Fruit fly (Drosophila melanogaster) whole organism, embryonic: Measurements from ENCODE around the gene CG5506.

Source experiments
- CG13775 ChIP-seq: fragments of 200-800 bp; sonication (Bioruptor generic); optimal IDR thresholded peaks from 3 replicates; lab custom pipeline; 2017; ENCODE audit warnings: missing biosample characterization, mild to moderate bottlenecking, missing genetic modification characterization
- CG17385 ChIP-seq: fragments of 200-800 bp; sonication (Bioruptor generic); optimal IDR thresholded peaks from 3 replicates; lab custom pipeline; 2018; ENCODE audit warnings: missing biosample characterization, mild to moderate bottlenecking, missing genetic modification characterization
- CG1792 ChIP-seq: fragments of 200-800 bp; sonication (Bioruptor generic); optimal IDR thresholded peaks from 2 replicates; lab custom pipeline; 2016; ENCODE audit warnings: missing biosample characterization, missing genetic modification characterization
- CG4328 ChIP-seq: fragments of 200-800 bp; sonication (Bioruptor generic); optimal IDR thresholded peaks from 3 replicates; lab custom pipeline; 2017; ENCODE audit warnings: missing biosample characterization, missing genetic modification reagents, missing genetic modification characterization
- CG6689 ChIP-seq: fragments of 200-800 bp; sonication (Bioruptor generic); IDR thresholded peaks from 2 replicates; pipeline ENCODE4 v1.3.6; 2022; ENCODE audit warnings: missing biosample characterization, missing genetic modification characterization
- CG6813 ChIP-seq: fragments of 200-800 bp; sonication (Bioruptor generic); optimal IDR thresholded peaks from 2 replicates; lab custom pipeline; 2017; ENCODE audit warnings: missing biosample characterization, missing genetic modification characterization, mild to moderate bottlenecking, moderate library complexity, missing genetic modification reagents
- Hand ChIP-seq: fragments of 200-800 bp; sonication (Bioruptor generic); optimal IDR thresholded peaks from 2 replicates; lab custom pipeline; 2017; ENCODE audit warnings: mild to moderate bottlenecking, missing biosample characterization, missing genetic modification reagents, missing genetic modification characterization
- Sox100B ChIP-seq: fragments of 200-800 bp; sonication (Bioruptor generic); optimal IDR thresholded peaks from 3 replicates; lab custom pipeline; 2018; ENCODE audit warnings: missing biosample characterization, mild to moderate bottlenecking, missing genetic modification characterization
- amos ChIP-seq: fragments of 200-800 bp; sonication (Bioruptor generic); IDR thresholded peaks from 2 replicates; pipeline ENCODE4 v1.3.6; 2022; ENCODE audit warnings: missing biosample characterization, missing genetic modification characterization; ENCODE audit not compliant: partially characterized antibody
- grau ChIP-seq: fragments of 200-800 bp; optimal IDR thresholded peaks from 3 replicates; lab custom pipeline; 2019; ENCODE audit warnings: missing biosample characterization, mild to moderate bottlenecking, missing genetic modification characterization, moderate library complexity
- luna ChIP-seq: fragments of 200-800 bp; sonication (Bioruptor generic); optimal IDR thresholded peaks from 2 replicates; lab custom pipeline; 2016; ENCODE audit warnings: missing biosample characterization, missing genetic modification characterization
- phol ChIP-seq: fragments of 200-800 bp; sonication (Bioruptor generic); optimal IDR thresholded peaks from 3 replicates; lab custom pipeline; 2018; ENCODE audit warnings: missing biosample characterization, mild to moderate bottlenecking, missing genetic modification characterization, moderate library complexity

DNA sequence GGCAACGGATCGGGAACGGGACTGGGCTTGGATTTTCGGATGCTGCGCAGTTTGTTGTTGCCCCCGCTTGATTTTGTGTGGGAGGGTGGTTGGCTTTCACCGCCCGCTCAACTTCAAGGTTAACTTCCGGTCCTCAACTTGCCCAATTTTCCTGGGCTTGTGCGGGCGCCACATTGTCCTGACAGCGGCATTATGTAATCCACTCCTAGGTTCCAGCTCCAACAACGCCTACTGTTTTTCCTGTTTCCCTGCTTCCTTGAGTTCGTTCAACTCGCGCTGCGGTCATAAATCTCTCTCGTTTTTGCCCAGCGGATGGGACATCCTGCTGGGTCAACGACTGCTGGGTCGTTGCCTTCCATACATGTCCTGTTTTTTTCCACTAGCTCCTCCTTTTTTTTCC lies 47.7 kb upstream of the CG5506 start:
- TF ChIP-seq grau (tag; lab: Kevin White, UChicago) (no peak), CG13775 (GFP tag; lab: Kevin White, UChicago) (no peak), CG6689 (GFP tag; lab: Robert Waterston, UW) (no peak), CG4328 (GFP tag; lab: Kevin White, UChicago) (no peak), CG1792 (no peak), Sox100B (no peak), luna (GFP tag; lab: Kevin White, UChicago) (no peak), Hand (no peak), CG17385 (GFP tag; lab: Kevin White, UChicago) (no peak), amos (GFP tag; lab: Robert Waterston, UW) (no peak), phol (no peak), CG6813 (GFP tag; lab: Kevin White, UChicago) (no peak)
